Fruit fly (Drosophila melanogaster) whole organism, embryonic: ENCODE data around the gene CG6966.

Experiments
- Atf6 ChIP-seq: fragments of 200-800 bp; sonication (Bioruptor generic); IDR thresholded peaks from 2 replicates; pipeline ENCODE4 v1.3.6; 2022; ENCODE audit warnings: missing biosample characterization, missing genetic modification characterization
- B-H1 ChIP-seq: fragments of 200-800 bp; sonication (Bioruptor generic); IDR thresholded peaks from 3 replicates; pipeline ENCODE4 v1.3.6; 2022; ENCODE audit warnings: missing biosample characterization, missing genetic modification characterization
- Bgb ChIP-seq: fragments of 200-800 bp; sonication (Bioruptor generic); IDR thresholded peaks from 2 replicates; pipeline ENCODE4 v1.3.6; 2022; ENCODE audit warnings: missing biosample characterization, missing genetic modification characterization; ENCODE audit not compliant: partially characterized antibody
- Blimp-1 ChIP-seq: fragments of 200-800 bp; sonication (Bioruptor generic); optimal IDR thresholded peaks from 3 replicates; lab custom pipeline; 2018; ENCODE audit warnings: missing biosample characterization, missing genetic modification characterization, mild to moderate bottlenecking, moderate library complexity, missing genetic modification reagents
- CG12071 ChIP-seq: fragments of 200-800 bp; sonication (Bioruptor generic); optimal IDR thresholded peaks from 3 replicates; lab custom pipeline; 2018; ENCODE audit warnings: missing biosample characterization, mild to moderate bottlenecking, missing genetic modification characterization
- CG12942 ChIP-seq: fragments of 200-800 bp; sonication (Bioruptor generic); optimal IDR thresholded peaks from 3 replicates; lab custom pipeline; 2016; ENCODE audit warnings: missing biosample characterization, missing genetic modification characterization
- CG13624 ChIP-seq: fragments of 200-800 bp; sonication (Bioruptor generic); optimal IDR thresholded peaks from 2 replicates; lab custom pipeline; 2016; ENCODE audit warnings: missing biosample characterization, missing genetic modification characterization
- CG15269 ChIP-seq: fragments of 200-800 bp; sonication (Bioruptor generic); optimal IDR thresholded peaks from 2 replicates; lab custom pipeline; 2018; ENCODE audit warnings: missing biosample characterization, mild to moderate bottlenecking, missing genetic modification characterization, moderate library complexity
- CG17612 ChIP-seq: fragments of 200-800 bp; sonication (Bioruptor generic); IDR thresholded peaks from 2 replicates; pipeline ENCODE4 v1.3.6; 2022; ENCODE audit warnings: missing biosample characterization, missing genetic modification characterization
- CG18011 ChIP-seq: fragments of 200-800 bp; sonication (Bioruptor generic); optimal IDR thresholded peaks from 2 replicates; lab custom pipeline; 2017; ENCODE audit warnings: missing biosample characterization, missing genetic modification characterization, mild to moderate bottlenecking, moderate library complexity, missing genotype
- CG18262 ChIP-seq: fragments of 200-800 bp; optimal IDR thresholded peaks from 3 replicates; lab custom pipeline; 2019; ENCODE audit warnings: missing biosample characterization, mild to moderate bottlenecking, missing genetic modification characterization, moderate library complexity
- CG4328 ChIP-seq: fragments of 200-800 bp; sonication (Bioruptor generic); optimal IDR thresholded peaks from 3 replicates; lab custom pipeline; 2017; ENCODE audit warnings: missing biosample characterization, missing genetic modification reagents, missing genetic modification characterization
- CG6254 ChIP-seq: fragments of 200-800 bp; sonication (Bioruptor generic); optimal IDR thresholded peaks from 3 replicates; lab custom pipeline; 2017; ENCODE audit warnings: mild to moderate bottlenecking, missing biosample characterization, missing genetic modification reagents, missing genetic modification characterization
- CG6272 ChIP-seq: fragments of 200-800 bp; sonication (Bioruptor generic); IDR thresholded peaks from 2 replicates; pipeline ENCODE4 v1.3.6; 2022; ENCODE audit warnings: missing biosample characterization, missing genetic modification characterization
- CG6813 ChIP-seq: fragments of 200-800 bp; sonication (Bioruptor generic); optimal IDR thresholded peaks from 2 replicates; lab custom pipeline; 2017; ENCODE audit warnings: missing biosample characterization, missing genetic modification characterization, mild to moderate bottlenecking, moderate library complexity, missing genetic modification reagents
- Chrac-16 ChIP-seq: fragments of 200-800 bp; sonication (Bioruptor generic); optimal IDR thresholded peaks from 3 replicates; lab custom pipeline; 2016; ENCODE audit warnings: missing biosample characterization, missing genetic modification characterization
- Dek ChIP-seq: fragments of 200-800 bp; sonication (Bioruptor generic); optimal IDR thresholded peaks from 3 replicates; lab custom pipeline; 2019; ENCODE audit warnings: missing biosample characterization, mild to moderate bottlenecking, missing genetic modification characterization, moderate library complexity
- E2f2 ChIP-seq: fragments of 200-800 bp; sonication (Bioruptor generic); IDR thresholded peaks from 2 replicates; pipeline ENCODE4 v1.3.6; 2022; ENCODE audit warnings: missing biosample characterization, missing genetic modification characterization
- Elba2 ChIP-seq: fragments of 200-800 bp; sonication (Bioruptor generic); optimal IDR thresholded peaks from 3 replicates; lab custom pipeline; 2016; ENCODE audit warnings: missing biosample characterization, missing genetic modification characterization
- Hr3 ChIP-seq: fragments of 200-800 bp; sonication (Bioruptor generic); optimal IDR thresholded peaks from 3 replicates; lab custom pipeline; 2016; ENCODE audit warnings: missing biosample characterization, missing genetic modification characterization
- Hr51 ChIP-seq, 2 experiments: fragments of 200-800 bp; sonication (Bioruptor generic); optimal IDR thresholded peaks; 2 replicates in 1 of 2; 3 replicates in 1 of 2; lab custom pipeline; 2016 to 2018; ENCODE audit warnings: missing biosample characterization in 2 of 2, missing genetic modification characterization in 2 of 2, mild to moderate bottlenecking in 1 of 2, moderate library complexity in 1 of 2
- Lim3 ChIP-seq: fragments of 200-800 bp; sonication (Bioruptor generic); IDR thresholded peaks from 2 replicates; pipeline ENCODE4 v1.3.6; 2022; ENCODE audit warnings: missing biosample characterization, missing genetic modification characterization
- MESR4 ChIP-seq: fragments of 200-800 bp; sonication (Bioruptor generic); optimal IDR thresholded peaks from 2 replicates; lab custom pipeline; 2018; ENCODE audit warnings: missing biosample characterization, mild to moderate bottlenecking, missing genetic modification characterization, moderate library complexity
- Mad ChIP-seq: fragments of 200-800 bp; sonication (Bioruptor generic); optimal IDR thresholded peaks from 2 replicates; lab custom pipeline; 2016; ENCODE audit warnings: missing biosample characterization, missing genetic modification characterization
- Med ChIP-seq: fragments of 200-800 bp; sonication (Bioruptor generic); peaks from one replicate; lab custom pipeline; 2016; ENCODE audit warnings: missing biosample characterization, missing genetic modification characterization, mild to moderate bottlenecking, inconsistent platforms, moderate library complexity
- Neu2 ChIP-seq: fragments of 200-800 bp; sonication (Bioruptor generic); optimal IDR thresholded peaks from 3 replicates; lab custom pipeline; 2016; ENCODE audit warnings: missing biosample characterization, missing genetic modification characterization, borderline replicate concordance
- Nf-YB ChIP-seq: fragments of 200-800 bp; sonication (Bioruptor generic); optimal IDR thresholded peaks from 3 replicates; lab custom pipeline; 2019; ENCODE audit warnings: missing biosample characterization, mild to moderate bottlenecking, missing genetic modification characterization, moderate library complexity
- Pdp1 ChIP-seq, 2 experiments: fragments of 200-800 bp; sonication (Bioruptor generic); optimal IDR thresholded peaks; 3 replicates each; lab custom pipeline; 2016; ENCODE audit warnings: missing biosample characterization in 2 of 2, missing genetic modification characterization in 2 of 2, mild to moderate bottlenecking in 1 of 2, moderate library complexity in 1 of 2
- Scr ChIP-seq: fragments of 200-800 bp; sonication (Bioruptor generic); IDR thresholded peaks from 2 replicates; pipeline ENCODE4 v1.3.6; 2022; ENCODE audit warnings: missing biosample characterization, missing genetic modification characterization; ENCODE audit not compliant: partially characterized antibody
- al ChIP-seq: fragments of 200-800 bp; sonication (Bioruptor generic); IDR thresholded peaks from 2 replicates; pipeline ENCODE4 v1.3.6; 2022; ENCODE audit warnings: missing biosample characterization, missing genetic modification characterization
- dimm ChIP-seq: fragments of 200-800 bp; sonication (Bioruptor generic); IDR thresholded peaks from 2 replicates; pipeline ENCODE4 v1.3.6; 2022; ENCODE audit warnings: missing biosample characterization, missing genetic modification characterization
- gsb ChIP-seq: fragments of 200-800 bp; sonication (Bioruptor generic); IDR thresholded peaks from 2 replicates; pipeline ENCODE4 v1.3.6; 2022; ENCODE audit warnings: missing biosample characterization, missing genetic modification characterization
- gt ChIP-seq: fragments of 200-800 bp; sonication (Bioruptor generic); IDR thresholded peaks from 2 replicates; pipeline ENCODE4 v1.3.6; 2022; ENCODE audit warnings: missing biosample characterization, missing genetic modification characterization
- h ChIP-seq: fragments of >200 bp; optimal IDR thresholded peaks from 2 replicates; lab custom pipeline; 2017
- hb ChIP-seq: fragments of 200-800 bp; sonication (Bioruptor generic); IDR thresholded peaks from 3 replicates; pipeline ENCODE4 v1.3.6; 2022; ENCODE audit warnings: missing biosample characterization, missing genetic modification characterization; ENCODE audit not compliant: partially characterized antibody
- hkb ChIP-seq, 2 experiments: fragments of 200-800 bp in 1 of 2; fragments of >200 bp in 1 of 2; sonication (Bioruptor generic) in 1 of 2; IDR thresholded peaks in 1 of 2; optimal IDR thresholded peaks in 1 of 2; 2 replicates each; pipeline versions ENCODE4 v1.3.6 to Lab custom; 2017 to 2022; ENCODE audit warnings: missing biosample characterization in 1 of 2, missing genetic modification characterization in 1 of 2
- ken ChIP-seq: fragments of 200-800 bp; sonication (Bioruptor generic); IDR thresholded peaks from 3 replicates; pipeline ENCODE4 v1.3.6; 2022; ENCODE audit warnings: missing biosample characterization, missing genetic modification characterization
- knrl ChIP-seq: fragments of 200-800 bp; sonication (Bioruptor generic); IDR thresholded peaks from 3 replicates; pipeline ENCODE4 v1.3.6; 2022; ENCODE audit warnings: missing biosample characterization, missing genetic modification characterization; ENCODE audit not compliant: partially characterized antibody
- lilli ChIP-seq: fragments of 200-800 bp; sonication (Bioruptor generic); optimal IDR thresholded peaks from 3 replicates; lab custom pipeline; 2016; ENCODE audit warnings: missing biosample characterization, missing genetic modification characterization
- luna ChIP-seq: fragments of 200-800 bp; sonication (Bioruptor generic); optimal IDR thresholded peaks from 2 replicates; lab custom pipeline; 2016; ENCODE audit warnings: missing biosample characterization, missing genetic modification characterization
- pnt ChIP-seq: fragments of 200-800 bp; sonication (Bioruptor generic); optimal IDR thresholded peaks from 3 replicates; lab custom pipeline; 2016; ENCODE audit warnings: missing biosample characterization, missing genetic modification characterization
- psq ChIP-seq: fragments of 200-800 bp; sonication (Bioruptor generic); optimal IDR thresholded peaks from 2 replicates; lab custom pipeline; 2017; ENCODE audit warnings: missing biosample characterization, missing genetic modification characterization
- repo ChIP-seq: fragments of 200-800 bp; sonication (Bioruptor generic); optimal IDR thresholded peaks from 2 replicates; lab custom pipeline; 2016; ENCODE audit warnings: missing biosample characterization, missing genetic modification characterization
- salm ChIP-seq: fragments of 200-800 bp; sonication (Bioruptor generic); optimal IDR thresholded peaks from 2 replicates; lab custom pipeline; 2018; ENCODE audit warnings: missing biosample characterization, mild to moderate bottlenecking, missing genetic modification characterization
- shn ChIP-seq: fragments of 200-800 bp; sonication (Bioruptor generic); optimal IDR thresholded peaks from 3 replicates; lab custom pipeline; 2016; ENCODE audit warnings: missing biosample characterization, missing genetic modification characterization
- sima ChIP-seq: fragments of 200-800 bp; sonication (Bioruptor generic); optimal IDR thresholded peaks from 2 replicates; lab custom pipeline; 2016; ENCODE audit warnings: missing biosample characterization, missing genetic modification characterization
- ssp ChIP-seq: fragments of 200-800 bp; sonication (Bioruptor generic); IDR thresholded peaks from 2 replicates; pipeline ENCODE4 v1.3.6; 2022; ENCODE audit warnings: missing biosample characterization, missing genetic modification characterization
- tll ChIP-seq, 2 experiments: fragments of 200-800 bp in 1 of 2; fragments of >200 bp in 1 of 2; sonication (Bioruptor generic) in 1 of 2; optimal IDR thresholded peaks; 2 replicates each; lab custom pipeline; 2017 to 2019; ENCODE audit warnings: missing biosample characterization in 2 of 2, missing genetic modification characterization in 2 of 2, mild to moderate bottlenecking in 1 of 2, moderate library complexity in 1 of 2
- vfl ChIP-seq: fragments of 200-800 bp; sonication (Bioruptor generic); optimal IDR thresholded peaks from 2 replicates; lab custom pipeline; 2016; ENCODE audit warnings: missing biosample characterization, missing genetic modification characterization
- zen ChIP-seq: fragments of 200-800 bp; sonication (Bioruptor generic); optimal IDR thresholded peaks from 3 replicates; lab custom pipeline; 2018; ENCODE audit warnings: missing biosample characterization, mild to moderate bottlenecking, missing genetic modification characterization, moderate library complexity

CG6966 gene

DNA sequence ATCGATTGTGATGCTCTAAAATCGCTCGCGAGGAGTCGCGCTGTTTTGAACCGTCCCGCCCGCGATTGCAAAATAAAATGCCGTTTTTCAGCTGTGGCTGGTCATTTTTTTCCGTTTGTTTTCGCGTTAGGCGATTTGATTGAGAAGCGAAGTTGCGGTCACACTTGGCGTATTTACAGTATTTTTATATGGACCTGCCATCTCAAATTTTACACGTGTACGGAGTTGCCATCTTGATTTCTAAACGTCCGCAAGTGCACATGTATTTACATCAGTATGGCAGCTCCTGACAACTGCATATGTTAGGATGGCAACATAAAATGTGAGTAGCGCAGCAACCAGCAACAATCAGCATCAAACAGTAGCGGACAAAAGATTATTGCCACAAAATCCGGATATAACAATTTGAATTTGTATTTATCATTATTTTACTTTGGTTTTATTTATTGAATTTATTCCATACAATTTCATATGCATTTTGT, at the start of gene CG6966 (continued):
- peak; percentile 84 for TF ChIP-seq psq
- peak; percentile 92 for TF ChIP-seq lilli (GFP tag; lab: Kevin White, UChicago)
- TF ChIP-seq Lim3 (GFP tag; lab: Robert Waterston, UW) = no peak
- TF ChIP-seq gsb = no peak
- TF ChIP-seq Atf6 (GFP tag; lab: Robert Waterston, UW) = no peak
- TF ChIP-seq hkb (optimal IDR thresholded peaks at IDR 0.05; lab: Kevin White, UChicago) = peak; percentile 17
- no peak for TF ChIP-seq hkb (GFP tag; IDR thresholded peaks at IDR 0.05; lab: Robert Waterston, UW)
- TF ChIP-seq CG13624 = peak; percentile 98
- peak; percentile 89 to 93 for TF ChIP-seq Pdp1 (GFP tag; optimal IDR thresholded peaks at IDR 0.05; lab: Kevin White, UChicago)
- TF ChIP-seq vfl (GFP tag; lab: Kevin White, UChicago) = peak; percentile 92
- no peak for TF ChIP-seq h (lab: Kevin White, UChicago)
- peak; percentile 91 for TF ChIP-seq pnt
- peak; percentile 93 for TF ChIP-seq zen (tag; lab: Kevin White, UChicago)
- peak; percentile 97 for TF ChIP-seq CG12942 (GFP tag; lab: Kevin White, UChicago)
- TF ChIP-seq E2f2 (GFP tag; lab: Robert Waterston, UW) = no peak
- peak; percentile 93 for TF ChIP-seq Dek
- no peak for TF ChIP-seq B-H1
- peak; percentile 95 for TF ChIP-seq luna
- TF ChIP-seq tll (GFP tag; optimal IDR thresholded peaks at IDR 0.05; lab: Kevin White, UChicago) = peak in 1 of 2 experiments; percentile 46
- TF ChIP-seq knrl (GFP tag; lab: Robert Waterston, UW) = no peak
- TF ChIP-seq Hr3 (GFP tag; lab: Kevin White, UChicago) = peak; percentile 93
- peak; percentile 91 for TF ChIP-seq CG15269 (tag; lab: Kevin White, UChicago)
- peak; percentile 88 to 97 for TF ChIP-seq Hr51 (GFP tag; optimal IDR thresholded peaks at IDR 0.05; lab: Kevin White, UChicago)
- peak; percentile 58 for TF ChIP-seq MESR4 (GFP tag; lab: Kevin White, UChicago)
- no peak for TF ChIP-seq Bgb (GFP tag; lab: Robert Waterston, UW)
- TF ChIP-seq CG18262 = peak; percentile 79
- TF ChIP-seq CG12071 (GFP tag; lab: Kevin White, UChicago) = peak; percentile 90
- TF ChIP-seq CG6272 (GFP tag; lab: Robert Waterston, UW) = peak; percentile 83
- peak; percentile 76 for TF ChIP-seq Nf-YB (GFP tag; lab: Kevin White, UChicago)
- no peak for TF ChIP-seq Scr (GFP tag; lab: Robert Waterston, UW)
- TF ChIP-seq Elba2 (GFP tag; lab: Kevin White, UChicago) = peak; percentile 85
- TF ChIP-seq CG18011 = peak; percentile 100
- peak; percentile 99 for TF ChIP-seq Med (GFP tag; lab: Kevin White, UChicago)
- TF ChIP-seq Neu2 = peak; percentile 28
- no peak for TF ChIP-seq gt (GFP tag; lab: Robert Waterston, UW)
- no peak for TF ChIP-seq ssp (GFP tag; lab: Robert Waterston, UW)
- TF ChIP-seq salm = peak; percentile 74
- peak; percentile 97 for TF ChIP-seq Mad
- no peak for TF ChIP-seq al (GFP tag; lab: Robert Waterston, UW)
- peak; percentile 61 for TF ChIP-seq CG6254
- peak; percentile 81 for TF ChIP-seq sima (GFP tag; lab: Kevin White, UChicago)
- peak; percentile 89 for TF ChIP-seq repo (GFP tag; lab: Kevin White, UChicago)
- no peak for TF ChIP-seq ken (GFP tag; lab: Robert Waterston, UW)
- peak; percentile 82 for TF ChIP-seq Blimp-1 (GFP tag; lab: Kevin White, UChicago)
- peak; percentile 95 for TF ChIP-seq CG6813 (GFP tag; lab: Kevin White, UChicago)
- TF ChIP-seq shn (GFP tag; lab: Kevin White, UChicago) = peak; percentile 98
- peak; percentile 94 for TF ChIP-seq CG4328 (GFP tag; lab: Kevin White, UChicago)
- TF ChIP-seq Chrac-16 (GFP tag; lab: Kevin White, UChicago) = peak; percentile 90
- TF ChIP-seq dimm (GFP tag; lab: Robert Waterston, UW) = no peak
- TF ChIP-seq CG17612 = no peak
- TF ChIP-seq hb (GFP tag; lab: Robert Waterston, UW) = no peak
